Fruit fly (Drosophila melanogaster): Measurements from ENCODE around the gene Mco1.

Mco1 gene

dm6 chr2L:9454369-9455054, 38.1 kb downstream of the Mco1 start:
- TF ChIP-seq CG17801 (GFP tag; optimal IDR thresholded peaks at IDR 0.05; ENCODE audit: partially characterized antibody): no peak

dm6 chr2L:9455157-9455556, 38.8 kb downstream of the Mco1 start:
- no peak for TF ChIP-seq CG17801 (GFP tag; optimal IDR thresholded peaks at IDR 0.05; ENCODE audit: partially characterized antibody)

DNA sequence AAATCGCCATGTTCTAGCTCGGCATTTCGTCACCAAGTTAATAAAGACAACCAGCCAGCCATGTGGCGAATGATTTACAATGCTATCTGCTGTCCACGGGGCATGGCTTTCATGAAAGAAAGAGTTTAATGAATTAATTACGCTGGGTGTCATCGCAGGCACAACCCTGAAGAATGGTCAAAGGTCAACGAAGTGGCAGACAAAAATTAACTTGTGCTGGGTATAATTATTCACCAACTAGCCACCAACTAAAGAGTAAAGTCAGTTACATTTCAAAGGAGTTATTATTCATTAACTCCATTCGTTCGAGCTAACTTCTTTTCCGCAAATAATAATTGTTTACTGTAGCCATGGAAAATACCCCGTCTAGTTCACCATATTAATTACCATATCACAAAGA, 41.1 kb downstream of the Mco1 start:
- TF ChIP-seq CG17801 (GFP tag; optimal IDR thresholded peaks at IDR 0.05; ENCODE audit: partially characterized antibody): no peak

DNA sequence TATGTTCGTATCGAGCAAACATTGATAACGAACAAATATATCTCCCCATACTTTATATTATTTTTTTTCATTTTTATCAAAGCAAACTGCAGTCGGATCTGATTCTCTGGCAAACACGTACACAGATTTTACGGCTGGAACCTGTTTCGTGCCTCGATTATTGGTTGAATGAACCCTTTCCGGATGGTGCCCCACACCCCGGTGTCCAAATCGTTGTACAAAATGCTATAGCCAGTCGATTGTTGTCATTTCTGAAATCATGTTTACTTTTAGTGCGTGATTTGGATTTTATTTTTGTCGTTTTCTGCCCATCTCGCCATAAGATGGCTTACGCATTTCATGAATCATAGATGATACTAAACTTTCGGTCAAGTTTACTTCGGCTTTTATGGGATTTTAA, 41.5 kb downstream of the Mco1 start:
- TF ChIP-seq CG17801 (GFP tag; optimal IDR thresholded peaks at IDR 0.05; ENCODE audit: partially characterized antibody): no peak

dm6 chr2L:9459372-9460091, 43.1 kb downstream of the Mco1 start:
- TF ChIP-seq CG17801 (GFP tag; optimal IDR thresholded peaks at IDR 0.05; ENCODE audit: partially characterized antibody): no peak

DNA sequence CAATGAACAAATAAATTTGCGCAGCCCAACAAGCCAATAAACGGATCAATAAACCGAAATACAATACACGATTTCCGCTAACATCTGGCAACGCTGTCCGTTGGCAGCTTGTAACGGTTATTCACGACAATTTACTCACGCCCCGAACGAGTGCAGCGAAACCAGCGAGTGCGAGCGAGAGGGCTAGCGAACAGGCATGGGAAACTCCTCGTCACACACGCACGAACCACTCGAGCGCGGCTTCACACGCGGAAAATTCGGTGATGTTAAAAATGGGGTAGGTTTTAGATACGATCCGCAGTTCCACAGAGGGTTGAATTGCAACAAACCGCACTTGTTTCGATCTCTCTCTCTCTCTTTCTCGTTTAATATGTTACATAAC, 43.7 kb downstream of the Mco1 start:
- TF ChIP-seq CG17801 (GFP tag; optimal IDR thresholded peaks at IDR 0.05; ENCODE audit: partially characterized antibody): no peak

DNA sequence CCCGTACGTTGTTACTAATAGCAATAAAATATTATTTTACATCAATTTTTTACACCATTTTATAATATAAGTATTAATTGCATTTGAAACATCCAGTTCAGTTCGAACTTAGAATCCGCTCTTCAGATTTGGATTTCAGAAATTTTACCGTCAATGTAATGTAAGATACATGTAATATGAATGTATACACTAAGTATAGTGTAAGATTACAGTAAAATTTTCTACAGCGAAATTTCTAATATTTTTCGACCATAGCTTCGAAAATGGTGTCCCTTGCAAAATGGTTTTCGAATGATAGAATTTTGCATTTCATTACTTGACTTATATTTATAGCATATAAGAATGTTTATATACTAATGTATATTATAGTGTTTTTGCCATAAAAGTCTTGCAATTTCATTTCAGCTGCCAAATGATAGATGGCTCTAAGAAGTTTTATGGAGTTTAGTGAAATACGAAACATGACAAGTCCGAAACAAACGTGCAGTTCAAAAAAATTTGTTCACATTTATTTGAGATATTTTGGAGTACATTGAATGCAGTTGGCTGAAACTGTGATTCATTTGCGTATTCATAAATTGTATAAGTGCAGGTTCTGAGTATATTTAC, 48.2 kb downstream of the Mco1 start:
- no peak for TF ChIP-seq CG17801 (GFP tag; optimal IDR thresholded peaks at IDR 0.05; ENCODE audit: partially characterized antibody)

dm6 chr2L:9467392-9467791, 51.0 kb downstream of the Mco1 start:
- no peak for TF ChIP-seq CG17801 (GFP tag; optimal IDR thresholded peaks at IDR 0.05; ENCODE audit: partially characterized antibody)
